Fruit fly (Drosophila melanogaster) whole organism, embryonic: Measurements from ENCODE around the gene wuho.

ENCODE experiments used
- Abd-B ChIP-seq: fragments of 200-800 bp; sonication (Bioruptor generic); optimal IDR thresholded peaks from 2 replicates; lab custom pipeline; 2018; ENCODE audit warnings: missing biosample characterization, mild to moderate bottlenecking, missing genetic modification characterization, moderate library complexity
- Antp ChIP-seq: fragments of 200-800 bp; sonication (Bioruptor generic); optimal IDR thresholded peaks from 3 replicates; lab custom pipeline; 2016; ENCODE audit warnings: missing biosample characterization, missing genetic modification characterization
- Atf-2 ChIP-seq: fragments of 200-800 bp; sonication (Bioruptor generic); optimal IDR thresholded peaks from 2 replicates; lab custom pipeline; 2016; ENCODE audit warnings: missing biosample characterization, missing genetic modification characterization
- Awh ChIP-seq: fragments of 200-800 bp; sonication (Bioruptor generic); IDR thresholded peaks from 2 replicates; pipeline ENCODE4, ENCODE4 v1.3.6; 2022; ENCODE audit warnings: missing biosample characterization, missing genetic modification characterization
- CG10654 ChIP-seq: fragments of 200-800 bp; sonication (Bioruptor generic); optimal IDR thresholded peaks from 2 replicates; lab custom pipeline; 2016; ENCODE audit warnings: missing biosample characterization, missing genetic modification characterization
- CG10959 ChIP-seq: fragments of 200-800 bp; sonication (Bioruptor generic); IDR thresholded peaks from 2 replicates; pipeline ENCODE4 v1.3.6; 2022; ENCODE audit warnings: missing biosample characterization, missing genetic modification characterization
- CG11398 ChIP-seq: fragments of 200-800 bp; sonication (Bioruptor generic); optimal IDR thresholded peaks from 2 replicates; lab custom pipeline; 2016; ENCODE audit warnings: missing biosample characterization, missing genetic modification characterization
- CG11504 ChIP-seq: fragments of 200-800 bp; sonication (Bioruptor generic); optimal IDR thresholded peaks from 3 replicates; lab custom pipeline; 2019; ENCODE audit warnings: missing biosample characterization, mild to moderate bottlenecking, missing genetic modification characterization, moderate library complexity
- CG12219 ChIP-seq: fragments of 200-800 bp; sonication (Bioruptor generic); optimal IDR thresholded peaks from 3 replicates; lab custom pipeline; 2018; ENCODE audit warnings: missing biosample characterization, mild to moderate bottlenecking, missing genetic modification characterization
- CG13624 ChIP-seq: fragments of 200-800 bp; sonication (Bioruptor generic); optimal IDR thresholded peaks from 2 replicates; lab custom pipeline; 2016; ENCODE audit warnings: missing biosample characterization, missing genetic modification characterization
- CG15479 ChIP-seq: fragments of 200-800 bp; sonication (Bioruptor generic); optimal IDR thresholded peaks from 3 replicates; lab custom pipeline; 2019; ENCODE audit warnings: missing biosample characterization, mild to moderate bottlenecking, missing genetic modification characterization, moderate library complexity
- CG17912 ChIP-seq: fragments of 200-800 bp; sonication (Bioruptor generic); optimal IDR thresholded peaks from 2 replicates; lab custom pipeline; 2018; ENCODE audit warnings: missing biosample characterization, mild to moderate bottlenecking, missing genetic modification characterization
- CG3407 ChIP-seq: fragments of 200-800 bp; sonication (Bioruptor generic); optimal IDR thresholded peaks from 2 replicates; lab custom pipeline; 2018; ENCODE audit warnings: missing biosample characterization, mild to moderate bottlenecking, missing genetic modification characterization
- CG4707 ChIP-seq: fragments of 200-800 bp; sonication (Bioruptor generic); optimal IDR thresholded peaks from 2 replicates; lab custom pipeline; 2018; ENCODE audit warnings: missing biosample characterization, mild to moderate bottlenecking, missing genetic modification characterization, moderate library complexity
- CG5180 ChIP-seq: fragments of 200-800 bp; sonication (Bioruptor generic); optimal IDR thresholded peaks from 3 replicates; lab custom pipeline; 2017; ENCODE audit warnings: missing biosample characterization, missing genetic modification characterization, mild to moderate bottlenecking, moderate library complexity, missing genetic modification reagents
- CG5245 ChIP-seq: fragments of 200-800 bp; sonication (Bioruptor generic); optimal IDR thresholded peaks from 3 replicates; lab custom pipeline; 2016; ENCODE audit warnings: missing biosample characterization, missing genetic modification characterization
- CG6683 ChIP-seq: fragments of 200-800 bp; sonication (Bioruptor generic); optimal IDR thresholded peaks from 2 replicates; lab custom pipeline; 2017; ENCODE audit warnings: missing biosample characterization, mild to moderate bottlenecking, missing genetic modification characterization, missing genetic modification reagents
- CG6791 ChIP-seq: fragments of 200-800 bp; sonication (Bioruptor generic); IDR thresholded peaks from 3 replicates; pipeline ENCODE4 v1.3.6; 2022; ENCODE audit warnings: missing biosample characterization, missing genetic modification characterization; ENCODE audit not compliant: partially characterized antibody
- CG7928 ChIP-seq: fragments of 200-800 bp; sonication (Bioruptor generic); optimal IDR thresholded peaks from 2 replicates; lab custom pipeline; 2017; ENCODE audit warnings: missing biosample characterization, mild to moderate bottlenecking, missing genetic modification characterization
- CG8281 ChIP-seq: fragments of 200-800 bp; sonication (Bioruptor generic); optimal IDR thresholded peaks from 2 replicates; lab custom pipeline; 2018; ENCODE audit warnings: missing biosample characterization, mild to moderate bottlenecking, missing genetic modification characterization, moderate library complexity
- CG9817 ChIP-seq: fragments of 200-800 bp; sonication (Bioruptor generic); optimal IDR thresholded peaks from 2 replicates; lab custom pipeline; 2018; ENCODE audit warnings: missing biosample characterization, mild to moderate bottlenecking, missing genetic modification characterization, moderate library complexity
- Dp ChIP-seq: fragments of 200-800 bp; sonication (Bioruptor generic); optimal IDR thresholded peaks from 2 replicates; lab custom pipeline; 2018; ENCODE audit warnings: missing biosample characterization, mild to moderate bottlenecking, missing genetic modification characterization, moderate library complexity
- Dref ChIP-seq: fragments of 200-800 bp; sonication (Bioruptor generic); IDR thresholded peaks from 2 replicates; pipeline ENCODE4 v1.3.6; 2022; ENCODE audit warnings: missing biosample characterization, missing genetic modification characterization
- H2.0 ChIP-seq: fragments of 200-800 bp; sonication (Bioruptor generic); IDR thresholded peaks from 2 replicates; pipeline ENCODE4 v1.3.6; 2022; ENCODE audit warnings: missing biosample characterization, missing genetic modification characterization
- HHEX ChIP-seq: fragments of 200-800 bp; sonication (Bioruptor generic); optimal IDR thresholded peaks from 3 replicates; lab custom pipeline; 2017; ENCODE audit warnings: missing biosample characterization, mild to moderate bottlenecking, missing genetic modification characterization, missing genetic modification reagents
- HLHmδ ChIP-seq: fragments of 200-800 bp; sonication (Bioruptor generic); optimal IDR thresholded peaks from 2 replicates; lab custom pipeline; 2018; ENCODE audit warnings: missing biosample characterization, mild to moderate bottlenecking, missing genetic modification characterization, moderate library complexity
- HmgZ ChIP-seq: fragments of 200-800 bp; sonication (Bioruptor generic); optimal IDR thresholded peaks from 2 replicates; lab custom pipeline; 2018; ENCODE audit warnings: missing biosample characterization, mild to moderate bottlenecking, missing genetic modification characterization
- Mad ChIP-seq: fragments of 200-800 bp; sonication (Bioruptor generic); optimal IDR thresholded peaks from 2 replicates; lab custom pipeline; 2016; ENCODE audit warnings: missing biosample characterization, missing genetic modification characterization
- Max ChIP-seq: fragments of 200-800 bp; sonication (Bioruptor generic); optimal IDR thresholded peaks from 2 replicates; lab custom pipeline; 2016; ENCODE audit warnings: missing biosample characterization, mild to moderate bottlenecking, missing genetic modification characterization
- Nf-YB ChIP-seq: fragments of 200-800 bp; sonication (Bioruptor generic); optimal IDR thresholded peaks from 3 replicates; lab custom pipeline; 2019; ENCODE audit warnings: missing biosample characterization, mild to moderate bottlenecking, missing genetic modification characterization, moderate library complexity
- Oaz ChIP-seq: fragments of 200-800 bp; sonication (Bioruptor generic); IDR thresholded peaks from 2 replicates; pipeline ENCODE4 v1.3.6; 2022; ENCODE audit warnings: missing biosample characterization, missing genetic modification characterization
- Scr ChIP-seq: fragments of 200-800 bp; sonication (Bioruptor generic); IDR thresholded peaks from 2 replicates; pipeline ENCODE4 v1.3.6; 2022; ENCODE audit warnings: missing biosample characterization, missing genetic modification characterization; ENCODE audit not compliant: partially characterized antibody
- Stat92E ChIP-seq, 3 experiments: fragments of >200 bp in 2 of 3; fragments of 200-800 bp in 1 of 3; sonication (Bioruptor generic) in 1 of 3; optimal IDR thresholded peaks; 2 replicates each; lab custom pipeline; 2017 to 2019; ENCODE audit warnings: missing biosample characterization in 3 of 3, missing genetic modification characterization in 3 of 3, mild to moderate bottlenecking in 1 of 3, moderate library complexity in 1 of 3
- Tbp ChIP-seq: fragments of >200 bp; optimal IDR thresholded peaks from 2 replicates; lab custom pipeline; 2018; ENCODE audit warnings: missing biosample characterization, missing genetic modification characterization
- al ChIP-seq: fragments of 200-800 bp; sonication (Bioruptor generic); IDR thresholded peaks from 2 replicates; pipeline ENCODE4 v1.3.6; 2022; ENCODE audit warnings: missing biosample characterization, missing genetic modification characterization
- ase ChIP-seq: fragments of 200-800 bp; sonication (Bioruptor generic); IDR thresholded peaks from 3 replicates; pipeline ENCODE4 v1.3.6; 2022; ENCODE audit warnings: missing biosample characterization, missing genetic modification characterization
- br ChIP-seq: fragments of >200 bp; optimal IDR thresholded peaks from 2 replicates; lab custom pipeline; 2017
- cwo ChIP-seq: fragments of 200-800 bp; sonication (Bioruptor generic); optimal IDR thresholded peaks from 3 replicates; lab custom pipeline; 2017; ENCODE audit warnings: missing biosample characterization, missing genetic modification characterization, mild to moderate bottlenecking, moderate library complexity, missing genetic modification reagents
- exex ChIP-seq: fragments of 200-800 bp; sonication (Bioruptor generic); optimal IDR thresholded peaks from 4 replicates; lab custom pipeline; 2018; ENCODE audit warnings: missing biosample characterization, mild to moderate bottlenecking, missing genetic modification characterization, moderate library complexity
- hbn ChIP-seq: fragments of 200-800 bp; sonication (Bioruptor generic); IDR thresholded peaks from 2 replicates; pipeline ENCODE4 v1.3.6; 2022; ENCODE audit warnings: missing biosample characterization, missing genetic modification characterization; ENCODE audit not compliant: partially characterized antibody
- mam ChIP-seq: fragments of 200-800 bp; sonication (Bioruptor generic); optimal IDR thresholded peaks from 3 replicates; lab custom pipeline; 2016; ENCODE audit warnings: missing biosample characterization, missing genetic modification characterization
- org-1 ChIP-seq: fragments of 200-800 bp; sonication (Bioruptor generic); optimal IDR thresholded peaks from 2 replicates; lab custom pipeline; 2017; ENCODE audit warnings: missing biosample characterization, missing genetic modification characterization
- pfk ChIP-seq: fragments of 200-800 bp; sonication (Bioruptor generic); optimal IDR thresholded peaks from 2 replicates; lab custom pipeline; 2018; ENCODE audit warnings: missing biosample characterization, mild to moderate bottlenecking, missing genetic modification characterization, moderate library complexity
- psq ChIP-seq: fragments of 200-800 bp; sonication (Bioruptor generic); optimal IDR thresholded peaks from 2 replicates; lab custom pipeline; 2017; ENCODE audit warnings: missing biosample characterization, missing genetic modification characterization
- sens ChIP-seq: fragments of 200-800 bp; sonication (Bioruptor generic); peaks from one replicate; lab custom pipeline; 2016; ENCODE audit warnings: missing biosample characterization, missing genetic modification characterization
- shn ChIP-seq: fragments of 200-800 bp; sonication (Bioruptor generic); optimal IDR thresholded peaks from 3 replicates; lab custom pipeline; 2016; ENCODE audit warnings: missing biosample characterization, missing genetic modification characterization
- tap ChIP-seq: fragments of 200-800 bp; optimal IDR thresholded peaks from 3 replicates; lab custom pipeline; 2019; ENCODE audit warnings: missing biosample characterization, mild to moderate bottlenecking, missing genetic modification characterization, moderate library complexity
- tio ChIP-seq: fragments of 200-800 bp; sonication (Bioruptor generic); optimal IDR thresholded peaks from 2 replicates; lab custom pipeline; 2017; ENCODE audit warnings: missing biosample characterization, missing genetic modification characterization, inconsistent platforms
- tll ChIP-seq, 2 experiments: fragments of 200-800 bp in 1 of 2; fragments of >200 bp in 1 of 2; sonication (Bioruptor generic) in 1 of 2; optimal IDR thresholded peaks; 2 replicates each; lab custom pipeline; 2017 to 2019; ENCODE audit warnings: missing biosample characterization in 2 of 2, missing genetic modification characterization in 2 of 2, mild to moderate bottlenecking in 1 of 2, moderate library complexity in 1 of 2
- ttk ChIP-seq: fragments of 200-800 bp; sonication (Bioruptor generic); IDR thresholded peaks from 2 replicates; pipeline ENCODE4 v2.1.2; 2022; ENCODE audit warnings: missing biosample characterization, missing genetic modification characterization

The wuho gene

DNA sequence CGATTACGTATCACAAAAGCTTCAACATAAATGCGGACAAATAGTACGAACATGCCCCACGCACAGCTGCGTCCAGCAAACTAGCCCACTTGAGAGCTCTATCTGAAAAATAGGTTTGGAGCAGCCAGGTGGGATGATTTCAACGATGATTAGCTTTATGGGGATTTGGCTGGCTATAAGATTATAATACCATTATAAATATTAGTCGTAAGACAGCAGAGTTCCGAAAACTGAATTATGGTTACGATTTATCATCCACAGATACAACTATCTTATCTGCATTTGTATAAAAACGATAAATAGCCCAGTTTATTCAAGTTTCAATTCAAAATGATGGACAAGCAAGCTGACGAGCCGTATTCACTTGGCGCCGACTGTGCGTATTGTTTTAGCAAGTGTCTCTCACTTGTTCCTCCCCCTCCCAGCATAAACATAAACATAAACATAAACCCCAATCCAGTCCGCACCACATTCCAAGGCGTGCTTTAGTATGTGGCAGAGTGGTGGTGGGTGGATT lies 24.2 kb upstream of the wuho start (continued):
- TF ChIP-seq CG5180 (GFP tag; lab: Kevin White, UChicago) (peak; percentile 76), CG12219 (GFP tag; lab: Kevin White, UChicago) (peak; percentile 83), mam (peak; percentile 60), Dp (GFP tag; lab: Kevin White, UChicago) (no peak), CG6683 (GFP tag; lab: Kevin White, UChicago) (peak; percentile 79), HmgZ (peak; percentile 75), ttk (GFP tag; lab: Robert Waterston, UW) (peak; percentile 43; the same call in 1 of the 2 replicates), CG6791 (GFP tag; lab: Robert Waterston, UW) (no peak), CG8281 (tag; lab: Kevin White, UChicago) (peak; percentile 46), Nf-YB (peak; percentile 49), ase (GFP tag; lab: Robert Waterston, UW) (peak; percentile 45; the same call in 1 of the 3 replicates), CG13624 (GFP tag; lab: Kevin White, UChicago) (peak; percentile 49), Awh (GFP tag; lab: Robert Waterston, UW) (0 out of 2 replicates have a peak, but pooled peaks have one; percentile 9), Mad (GFP tag; lab: Kevin White, UChicago) (peak; percentile 64), CG4707 (no peak), tap (peak; percentile 70), Tbp (GFP tag; lab: Kevin White, UChicago) (no peak), pfk (GFP tag; lab: Kevin White, UChicago) (peak; percentile 22), sens (peak; percentile 91), CG10654 (GFP tag; lab: Kevin White, UChicago) (peak; percentile 37), CG3407 (peak; percentile 15), CG15479 (no peak), tll (GFP tag; optimal IDR thresholded peaks at IDR 0.05; lab: Kevin White, UChicago) (no peak), HHEX (peak; percentile 82), psq (GFP tag; lab: Kevin White, UChicago) (no peak), shn (GFP tag; lab: Kevin White, UChicago) (peak; percentile 4), Max (GFP tag; lab: Kevin White, UChicago) (peak; percentile 55), Oaz (GFP tag; lab: Robert Waterston, UW) (no peak), cwo (GFP tag; lab: Kevin White, UChicago) (peak; percentile 80), tio (GFP tag; lab: Kevin White, UChicago) (no peak), CG11504 (tag; lab: Kevin White, UChicago) (peak; percentile 86), H2.0 (GFP tag; lab: Robert Waterston, UW) (peak; percentile 29; the same call in 1 of the 2 replicates), Dref (GFP tag; lab: Robert Waterston, UW) (no peak), CG5245 (peak; percentile 38), exex (peak; percentile 87), CG17912 (GFP tag; lab: Kevin White, UChicago) (no peak), br (lab: Kevin White, UChicago) (no peak), Stat92E (GFP tag; optimal IDR thresholded peaks at IDR 0.05; lab: Kevin White, UChicago) (no peak), CG11398 (peak; percentile 26), hbn (GFP tag; lab: Robert Waterston, UW) (no peak), al (GFP tag; lab: Robert Waterston, UW) (peak; percentile 54; the same call in 1 of the 2 replicates), HLHmδ (no peak), CG7928 (GFP tag; lab: Kevin White, UChicago) (peak; percentile 40), Antp (GFP tag; lab: Kevin White, UChicago) (peak; percentile 45), org-1 (peak; percentile 79), Abd-B (peak; percentile 66), Scr (no peak), Atf-2 (GFP tag; lab: Kevin White, UChicago) (peak; percentile 24), CG10959 (GFP tag; lab: Robert Waterston, UW) (no peak), CG9817 (tag; lab: Kevin White, UChicago) (peak; percentile 66)
